Fruit fly (Drosophila melanogaster): ENCODE results near the gene Appl.

dm6 chrX:494191-494554 is 36.1 kb upstream of the Appl start:
- no peak for TF ChIP-seq psq (optimal IDR thresholded peaks at IDR 0.05)
- no peak for TF ChIP-seq Sin3A (optimal IDR thresholded peaks at IDR 0.05)
- no peak for TF ChIP-seq insv (optimal IDR thresholded peaks at IDR 0.05)
